Worm (Caenorhabditis elegans): ENCODE measurements around the gene T05C12.8.
A peak's percentile ranks its signal among the peaks of the same experiment; 100 is the strongest.

T05C12.8 gene

DNA sequence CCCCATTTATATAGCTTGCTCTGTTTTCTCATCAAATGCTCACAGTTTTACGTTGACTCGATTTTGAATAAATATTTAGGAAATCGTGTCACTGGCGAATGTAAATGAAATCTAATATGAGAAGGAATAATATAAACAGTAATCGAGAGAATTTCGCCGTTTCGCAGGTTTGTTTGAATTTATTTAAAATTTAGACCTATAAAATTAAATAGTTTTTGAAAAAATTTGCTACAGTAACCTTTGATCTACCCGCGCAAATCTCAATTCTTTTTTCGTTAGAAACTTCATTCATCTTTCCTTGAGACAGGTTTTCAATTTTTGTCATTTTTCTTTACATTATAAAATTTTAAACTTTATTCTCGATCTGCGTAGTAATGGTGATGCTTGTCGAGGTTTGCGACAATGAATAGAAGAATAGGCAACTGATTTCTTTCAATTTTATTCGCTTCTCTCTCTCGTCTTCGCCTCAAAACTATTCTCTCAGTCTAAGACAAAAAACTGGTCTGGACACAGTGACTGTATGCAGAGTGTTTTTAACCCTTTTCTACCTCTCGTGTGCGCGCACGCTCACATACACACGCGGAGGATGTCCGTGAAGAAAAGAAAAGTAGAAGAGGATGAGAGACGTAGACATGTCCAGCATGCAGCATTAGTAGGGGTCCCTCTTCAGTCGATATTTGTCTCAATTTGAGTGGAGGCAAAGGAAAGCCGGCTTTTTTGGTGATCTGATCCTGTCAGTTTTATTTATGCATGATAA, 32.1 kb upstream of the T05C12.8 start, which contains the start of gene dab-1 (continued):
- no peak for TF ChIP-seq mbf-1 (tag; optimal IDR thresholded peaks at IDR 0.05)
- TF ChIP-seq ama-1 (optimal IDR thresholded peaks at IDR 0.05): no peak
- TF ChIP-seq unc-39 (tag; optimal IDR thresholded peaks at IDR 0.05): no peak
- no peak for TF ChIP-seq lin-39 (tag; optimal IDR thresholded peaks at IDR 0.05)
- TF ChIP-seq nhr-10 (tag; optimal IDR thresholded peaks at IDR 0.05): no peak
- TF ChIP-seq alr-1 (tag; optimal IDR thresholded peaks at IDR 0.05): no peak
- peak; percentile 61 for TF ChIP-seq sem-4 (tag; optimal IDR thresholded peaks at IDR 0.05)
- no peak for TF ChIP-seq crh-2 (tag; optimal IDR thresholded peaks at IDR 0.05)
- peak; percentile 35 for TF ChIP-seq fos-1 (tag; optimal IDR thresholded peaks at IDR 0.05)
- TF ChIP-seq mab-5 (tag; optimal IDR thresholded peaks at IDR 0.05): no peak
- TF ChIP-seq blmp-1 (tag; optimal IDR thresholded peaks at IDR 0.05; ENCODE audit: insufficient read depth): peak; percentile 10
- TF ChIP-seq aly-2 (tag; optimal IDR thresholded peaks at IDR 0.05): no peak
- peak; percentile 86 for TF ChIP-seq nhr-25 (tag; optimal IDR thresholded peaks at IDR 0.05)
- no peak for TF ChIP-seq Y55F3AM.14 (GFP tag; optimal IDR thresholded peaks at IDR 0.05)
- no peak for TF ChIP-seq nhr-23 (tag; optimal IDR thresholded peaks at IDR 0.05)
- peak; percentile 43 for TF ChIP-seq nhr-21 (tag; optimal IDR thresholded peaks at IDR 0.05)
- no peak for TF ChIP-seq ceh-82 (tag; optimal IDR thresholded peaks at IDR 0.05)
- peak; percentile 28 for TF ChIP-seq unc-55 (GFP tag; optimal IDR thresholded peaks at IDR 0.05)
- no peak for TF ChIP-seq gmeb-1 (tag; optimal IDR thresholded peaks at IDR 0.05)
- TF ChIP-seq nhr-6 (tag; optimal IDR thresholded peaks at IDR 0.05): no peak
- peak in 1 of 2 experiments; percentile 29 for TF ChIP-seq mdl-1 (tag; optimal IDR thresholded peaks at IDR 0.05)
- TF ChIP-seq peb-1 (tag; optimal IDR thresholded peaks at IDR 0.05): no peak
- TF ChIP-seq lin-13 (GFP tag; optimal IDR thresholded peaks at IDR 0.05): no peak
- no peak for TF ChIP-seq dmd-4 (tag; optimal IDR thresholded peaks at IDR 0.05)

DNA sequence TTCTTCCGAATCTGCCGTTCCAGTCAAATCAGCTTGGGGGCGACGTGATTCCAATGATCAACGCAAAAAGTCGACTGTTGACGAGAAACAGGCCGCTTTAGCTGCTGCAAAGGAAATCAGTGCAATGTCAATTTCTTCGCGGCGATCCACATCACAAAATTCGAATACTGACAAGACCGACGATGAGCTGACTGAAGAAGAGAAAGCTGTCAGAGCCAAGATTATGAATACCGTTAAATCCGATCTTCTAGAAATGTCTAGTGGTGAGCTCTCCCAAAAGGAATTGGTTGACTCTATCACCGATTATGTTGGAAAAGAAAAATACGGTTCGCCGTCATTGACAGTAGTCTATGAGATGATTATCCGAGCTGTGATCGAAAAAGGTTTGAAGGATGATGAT, 29.9 kb upstream of the T05C12.8 start:
- TF ChIP-seq elt-3 (tag; optimal IDR thresholded peaks at IDR 0.05): no peak
- TF ChIP-seq sem-4 (tag; optimal IDR thresholded peaks at IDR 0.05): no peak
- no peak for TF ChIP-seq Y55F3AM.14 (GFP tag; optimal IDR thresholded peaks at IDR 0.05)
- no peak for TF ChIP-seq sma-3 (GFP tag; optimal IDR thresholded peaks at IDR 0.05)
- no peak for TF ChIP-seq skn-1 (tag; optimal IDR thresholded peaks at IDR 0.05)
- no peak for TF ChIP-seq aly-2 (tag; optimal IDR thresholded peaks at IDR 0.05)
- TF ChIP-seq dmd-4 (tag; optimal IDR thresholded peaks at IDR 0.05): no peak
- no peak for TF ChIP-seq sma-9 (GFP tag; optimal IDR thresholded peaks at IDR 0.05)
- TF ChIP-seq sma-9 (tag; optimal IDR thresholded peaks at IDR 0.05): no peak
- TF ChIP-seq ceh-16 (tag; optimal IDR thresholded peaks at IDR 0.05): no peak
- TF ChIP-seq unc-62 (GFP tag; optimal IDR thresholded peaks at IDR 0.05): no peak
- TF ChIP-seq ceh-82 (tag; optimal IDR thresholded peaks at IDR 0.05): no peak
- no peak for TF ChIP-seq nhr-129 (tag; optimal IDR thresholded peaks at IDR 0.05)
- no peak for TF ChIP-seq unc-55 (GFP tag; optimal IDR thresholded peaks at IDR 0.05)

DNA sequence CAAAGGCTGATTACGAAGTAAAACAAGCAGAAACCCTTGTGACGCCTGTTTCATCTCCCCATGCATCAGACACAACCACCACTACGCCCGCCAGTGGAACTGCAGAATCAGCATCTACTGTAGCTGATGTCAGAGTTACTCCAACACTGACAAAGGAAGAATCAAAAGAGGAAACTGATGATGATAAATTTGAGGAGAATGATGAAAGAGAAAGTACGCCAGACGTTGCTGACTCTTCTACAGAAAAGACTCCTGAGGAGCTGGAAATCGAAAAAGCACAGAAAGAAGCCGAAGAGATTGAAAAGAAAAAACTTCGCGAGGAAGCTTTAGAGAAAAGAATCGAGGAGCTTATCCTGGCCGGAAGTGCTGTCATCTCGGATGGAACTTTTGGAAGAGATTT, 27.9 kb upstream of the T05C12.8 start:
- TF ChIP-seq unc-39 (tag; optimal IDR thresholded peaks at IDR 0.05) (no peak), sem-4 (tag; optimal IDR thresholded peaks at IDR 0.05) (no peak), ama-1 (optimal IDR thresholded peaks at IDR 0.05) (no peak), nhr-77 (tag; optimal IDR thresholded peaks at IDR 0.05) (no peak), aly-2 (tag; optimal IDR thresholded peaks at IDR 0.05) (no peak), sma-9 (GFP tag; optimal IDR thresholded peaks at IDR 0.05) (no peak), sma-9 (tag; optimal IDR thresholded peaks at IDR 0.05) (no peak), blmp-1 (tag; optimal IDR thresholded peaks at IDR 0.05; ENCODE audit: insufficient read depth) (no peak)

ce11 chrII:8216922-8217321, 26.6 kb upstream of the T05C12.8 start, which contains the start of gene ifg-1:
Gene ifg-1, plus strand, starts transcription at chrII:8217222.
- TF ChIP-seq nhr-77 (tag; optimal IDR thresholded peaks at IDR 0.05) (no peak), snpc-4 (tag; optimal IDR thresholded peaks at IDR 0.05) (no peak)

DNA sequence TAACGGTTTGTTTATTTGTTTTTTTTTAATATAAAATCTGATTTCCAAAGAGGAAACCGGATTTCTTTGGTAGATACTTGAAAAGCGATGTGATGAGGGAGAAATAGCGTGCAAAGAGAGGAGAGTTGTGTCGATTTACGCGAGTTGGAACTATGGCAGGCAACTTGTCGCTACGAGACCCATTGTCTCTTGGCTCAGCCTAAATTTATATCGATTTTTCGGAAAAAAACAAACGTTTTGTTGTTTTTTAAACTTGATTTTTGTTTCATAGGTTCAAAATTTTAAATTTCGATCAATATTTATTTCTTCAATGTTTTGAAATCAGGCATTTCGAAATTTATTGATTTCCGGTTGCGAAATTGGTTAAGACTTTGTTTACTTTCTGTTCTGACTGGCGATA, 26.1 kb upstream of the T05C12.8 start, which contains the start of gene M110.3:
M110.3 (minus strand) TSS at position 184 of the 400 bp plus-strand sequence.
- TF ChIP-seq mab-5 (tag; optimal IDR thresholded peaks at IDR 0.05) (no peak), nhr-237 (tag; optimal IDR thresholded peaks at IDR 0.05) (no peak), lsy-2 (tag; optimal IDR thresholded peaks at IDR 0.05) (peak; percentile 25 to 86), C34F6.9 (tag; optimal IDR thresholded peaks at IDR 0.05) (peak; percentile 84), nhr-129 (tag; optimal IDR thresholded peaks at IDR 0.05) (peak; percentile 56), lin-11 (tag; optimal IDR thresholded peaks at IDR 0.05) (no peak), F13H6.1 (tag; optimal IDR thresholded peaks at IDR 0.05) (peak; percentile 46), ceh-16 (tag; optimal IDR thresholded peaks at IDR 0.05) (no peak), blmp-1 (tag; optimal IDR thresholded peaks at IDR 0.05; ENCODE audit: insufficient read depth) (no peak), mbf-1 (tag; optimal IDR thresholded peaks at IDR 0.05) (no peak), ceh-82 (tag; optimal IDR thresholded peaks at IDR 0.05) (no peak), nhr-10 (tag; optimal IDR thresholded peaks at IDR 0.05) (no peak), alr-1 (tag; optimal IDR thresholded peaks at IDR 0.05) (no peak), nhr-6 (tag; optimal IDR thresholded peaks at IDR 0.05) (peak; percentile 38), nhr-11 (tag; optimal IDR thresholded peaks at IDR 0.05) (no peak), ztf-4 (tag; optimal IDR thresholded peaks at IDR 0.05) (no peak), unc-62 (GFP tag; optimal IDR thresholded peaks at IDR 0.05) (no peak), unc-39 (tag; optimal IDR thresholded peaks at IDR 0.05) (no peak), mdl-1 (tag; optimal IDR thresholded peaks at IDR 0.05) (no peak), gmeb-1 (tag; optimal IDR thresholded peaks at IDR 0.05) (peak; percentile 51), nhr-23 (tag; optimal IDR thresholded peaks at IDR 0.05) (no peak), lin-13 (GFP tag; optimal IDR thresholded peaks at IDR 0.05) (no peak), R02D3.7 (tag; optimal IDR thresholded peaks at IDR 0.05) (peak; percentile 75), zag-1 (tag; optimal IDR thresholded peaks at IDR 0.05) (no peak), unc-55 (GFP tag; optimal IDR thresholded peaks at IDR 0.05) (peak; percentile 70)
